Fruit fly (Drosophila melanogaster): Measurements from ENCODE around the gene Ir75c.
A peak's percentile ranks its signal among the peaks of the same experiment; 100 is the strongest.

The Ir75c gene

DNA sequence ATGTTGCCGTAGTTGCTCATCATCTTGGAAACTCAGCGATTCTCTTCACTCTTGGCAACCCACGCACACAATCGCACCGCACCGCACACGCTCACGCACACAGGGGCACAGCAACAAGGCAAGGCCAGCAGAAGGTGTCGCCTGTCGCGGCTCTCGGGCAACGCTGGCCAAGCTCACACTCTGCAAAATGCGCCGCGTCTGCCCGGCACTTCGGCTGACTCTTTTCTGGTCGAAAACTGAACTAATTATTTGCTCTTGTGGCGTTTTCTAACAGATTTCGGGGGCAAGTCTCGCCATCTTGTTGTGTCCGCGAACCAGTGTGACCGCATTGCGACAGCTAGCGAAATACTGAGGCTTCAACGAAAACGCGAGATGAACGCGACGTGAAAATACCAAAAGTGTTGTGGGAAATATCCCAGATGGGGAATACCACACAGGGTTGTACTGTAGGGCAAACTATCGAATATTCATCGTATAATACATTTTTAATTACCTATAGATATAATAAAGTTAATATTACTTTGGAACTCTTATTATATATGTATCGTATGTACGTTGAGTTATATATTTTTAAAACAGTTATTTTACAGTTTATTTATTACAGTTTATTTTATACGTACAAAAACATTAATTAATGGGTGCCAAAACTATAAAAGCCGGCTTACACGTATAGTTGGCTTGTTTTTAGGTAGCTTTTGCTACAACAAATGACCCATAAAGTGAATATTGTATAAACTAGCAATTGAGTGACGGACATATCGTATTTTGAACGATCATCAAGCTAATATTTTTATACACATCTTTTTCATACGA, 23.7 kb upstream of the Ir75c start, which contains the start of the genes MED19 and CG7430 (continued):
- TF ChIP-seq CG10959 (GFP tag; IDR thresholded peaks at IDR 0.05) (no peak), sens (GFP tag) (no peak), Dp (GFP tag; optimal IDR thresholded peaks at IDR 0.05) (peak; percentile 13), MBD-R2 (GFP tag; IDR thresholded peaks at IDR 0.05) (peak; percentile 42; the same call in 1 of the 2 replicates), Rx (GFP tag; IDR thresholded peaks at IDR 0.05) (no peak), sna (GFP tag; IDR thresholded peaks at IDR 0.05; ENCODE audit: partially characterized antibody) (peak; percentile 49; the same call in 1 of the 2 replicates), CG33557 (GFP tag; optimal IDR thresholded peaks at IDR 0.05) (peak; percentile 21), Stat92E (GFP tag; optimal IDR thresholded peaks at IDR 0.05) (peak in 1 of 3 experiments; percentile 14), PHDP (tag; optimal IDR thresholded peaks at IDR 0.05) (peak; percentile 23), prd (optimal IDR thresholded peaks at IDR 0.05) (no peak), prd (GFP tag; IDR thresholded peaks at IDR 0.05) (no peak), CG17359 (tag; optimal IDR thresholded peaks at IDR 0.05) (peak; percentile 12), salm (tag; optimal IDR thresholded peaks at IDR 0.05) (peak; percentile 28), lilli (GFP tag; optimal IDR thresholded peaks at IDR 0.05) (peak; percentile 6), CG4617 (GFP tag; optimal IDR thresholded peaks at IDR 0.05; ENCODE audit: borderline replicate concordance) (peak; percentile 79), CG12071 (GFP tag; optimal IDR thresholded peaks at IDR 0.05) (no peak), sob (GFP tag; IDR thresholded peaks at IDR 0.05) (peak; percentile 55; the same call in 1 of the 2 replicates), wek (GFP tag; optimal IDR thresholded peaks at IDR 0.05) (peak; percentile 16), CG13296 (GFP tag; optimal IDR thresholded peaks at IDR 0.05) (peak; percentile 12), CG34224 (GFP tag; IDR thresholded peaks at IDR 0.05; ENCODE audit: partially characterized antibody) (peak; percentile 28; the same call in 1 of the 3 replicates), abd-A (tag; optimal IDR thresholded peaks at IDR 0.05) (no peak), nmo (GFP tag; optimal IDR thresholded peaks at IDR 0.05) (peak; percentile 45), CG10209 (GFP tag; optimal IDR thresholded peaks at IDR 0.05) (no peak), CG9437 (GFP tag; optimal IDR thresholded peaks at IDR 0.05) (peak; percentile 20), HmgZ (tag; optimal IDR thresholded peaks at IDR 0.05) (peak; percentile 38), inv (GFP tag; IDR thresholded peaks at IDR 0.05; ENCODE audit: partially characterized antibody) (0 out of 2 replicates have a peak, but pooled peaks have one; percentile 11), ato (GFP tag; IDR thresholded peaks at IDR 0.05; ENCODE audit: partially characterized antibody) (peak; percentile 9; the same call in 1 of the 2 replicates), jing (GFP tag; optimal IDR thresholded peaks at IDR 0.05) (no peak), CG10979 (tag; optimal IDR thresholded peaks at IDR 0.05) (peak; percentile 27), hbn (GFP tag; IDR thresholded peaks at IDR 0.05; ENCODE audit: partially characterized antibody) (peak; percentile 59), CG12104 (GFP tag; optimal IDR thresholded peaks at IDR 0.05) (peak; percentile 10), dysf (GFP tag; IDR thresholded peaks at IDR 0.05) (no peak), CG2199 (GFP tag; IDR thresholded peaks at IDR 0.05) (no peak), MESR4 (GFP tag; optimal IDR thresholded peaks at IDR 0.05) (peak; percentile 100), gfzf (GFP tag; optimal IDR thresholded peaks at IDR 0.05) (peak; percentile 87), cg (GFP tag; optimal IDR thresholded peaks at IDR 0.05) (peak; percentile 95), Aef1 (GFP tag; IDR thresholded peaks at IDR 0.05) (no peak), CG12155 (GFP tag; optimal IDR thresholded peaks at IDR 0.05) (no peak), tgo (GFP tag; IDR thresholded peaks at IDR 0.05) (no peak), CG10543 (GFP tag; optimal IDR thresholded peaks at IDR 0.05) (peak; percentile 30), CG13287 (GFP tag; IDR thresholded peaks at IDR 0.05; ENCODE audit: partially characterized antibody) (peak; percentile 33), row (GFP tag; IDR thresholded peaks at IDR 0.05) (peak; percentile 72), chinmo (GFP tag; IDR thresholded peaks at IDR 0.05; ENCODE audit: partially characterized antibody) (0 out of 4 replicates have a peak, but pooled peaks have one; percentile 32), crp (GFP tag; optimal IDR thresholded peaks at IDR 0.05) (peak in 1 of 2 experiments; percentile 34), Abd-B (GFP tag; optimal IDR thresholded peaks at IDR 0.05) (peak; percentile 62), CG4282 (GFP tag; optimal IDR thresholded peaks at IDR 0.05) (peak; percentile 15), CG15696 (tag; optimal IDR thresholded peaks at IDR 0.05) (no peak)

Data from whole organism, embryonic.